Worm (Caenorhabditis elegans) whole organism, early embryonic: Measurements from ENCODE around the gene cnc-3.

Source experiments
- B0310.2 ChIP-seq: sonication (generic microtip); optimal IDR thresholded peaks from 2 replicates; lab custom pipeline; 2016; ENCODE audit warnings: mild to moderate bottlenecking, missing genetic modification characterization, missing compliant biosample characterization
- F13C5.2 ChIP-seq: sonication (generic microtip); optimal IDR thresholded peaks from 2 replicates; lab custom pipeline; 2017; ENCODE audit warnings: mild to moderate bottlenecking, missing genetic modification characterization, inconsistent platforms, missing compliant biosample characterization
- aly-1 ChIP-seq: sonication (generic microtip); optimal IDR thresholded peaks from 2 replicates; lab custom pipeline; 2016; ENCODE audit warnings: missing genetic modification characterization, missing compliant biosample characterization
- ama-1 ChIP-seq: fragments of 150-350 bp; optimal IDR thresholded peaks from 2 replicates; lab custom pipeline; 2014
- ceh-13 ChIP-seq: fragments of 200-800 bp; sonication (Bioruptor generic); optimal IDR thresholded peaks from 2 replicates; lab custom pipeline; 2018; ENCODE audit warnings: mild to moderate bottlenecking, missing genetic modification characterization, missing compliant biosample characterization
- ceh-36 ChIP-seq: sonication (generic microtip); optimal IDR thresholded peaks from 2 replicates; lab custom pipeline; 2016; ENCODE audit warnings: missing genetic modification characterization, inconsistent platforms, missing compliant biosample characterization
- ets-7 ChIP-seq: sonication (generic microtip); optimal IDR thresholded peaks from 2 replicates; lab custom pipeline; 2016; ENCODE audit warnings: missing genotype, missing genetic modification characterization, missing compliant biosample characterization
- flt-1 ChIP-seq: fragments of 200-800 bp; sonication (Bioruptor generic); IDR thresholded peaks from 2 replicates; pipeline ENCODE4 v1.3.6; 2022; ENCODE audit warnings: missing genetic modification characterization, missing compliant biosample characterization
- hmbx-1 ChIP-seq: sonication (generic microtip); optimal IDR thresholded peaks from 2 replicates; lab custom pipeline; 2016; ENCODE audit warnings: mild to moderate bottlenecking, missing genetic modification characterization, missing compliant biosample characterization
- hmg-4 ChIP-seq: fragments of 200-800 bp; sonication (Bioruptor generic); optimal IDR thresholded peaks from 2 replicates; lab custom pipeline; 2018; ENCODE audit warnings: mild to moderate bottlenecking, missing genetic modification characterization, missing compliant biosample characterization
- hnd-1 ChIP-seq: sonication (generic microtip); optimal IDR thresholded peaks from 2 replicates; lab custom pipeline; 2016; ENCODE audit warnings: missing genetic modification characterization, missing compliant biosample characterization
- pes-1 ChIP-seq: fragments of 200-800 bp; sonication (Bioruptor generic); IDR thresholded peaks from 2 replicates; pipeline ENCODE4 v1.3.6; 2022; ENCODE audit warnings: missing genetic modification reagents, missing genetic modification characterization, missing compliant biosample characterization
- scrt-1 ChIP-seq: fragments of 200-800 bp; sonication (Bioruptor generic); IDR thresholded peaks from 2 replicates; pipeline ENCODE4 v1.3.6; 2022; ENCODE audit warnings: missing genetic modification characterization, missing compliant biosample characterization
- sea-1 ChIP-seq: fragments of 200-800 bp; sonication (Bioruptor generic); conservative IDR thresholded peaks from 2 replicates; pipeline ENCODE4 v1.3.6; 2022; ENCODE audit warnings: missing genetic modification characterization, missing compliant biosample characterization
- tbx-11 ChIP-seq: fragments of 200-800 bp; sonication (Bioruptor generic); IDR thresholded peaks from 2 replicates; pipeline ENCODE4 v1.3.6; 2022; ENCODE audit warnings: missing genetic modification characterization, missing compliant biosample characterization
- tbx-37 ChIP-seq: fragments of 200-800 bp; sonication (Bioruptor generic); conservative IDR thresholded peaks from 2 replicates; pipeline ENCODE4 v1.3.6; 2022; ENCODE audit warnings: missing genetic modification reagents, missing genetic modification characterization, missing compliant biosample characterization
- tra-4 ChIP-seq: sonication (generic microtip); optimal IDR thresholded peaks from 2 replicates; lab custom pipeline; 2017; ENCODE audit warnings: missing genetic modification characterization, missing compliant biosample characterization

The cnc-3 gene

ce11 chrV:1425595-1425994 lies 22.2 kb upstream of the cnc-3 start, which contains the start of gene R12A1.3:
Gene R12A1.3 (minus strand): TSS chrV:1425794.
- no peak for TF ChIP-seq tra-4
- TF ChIP-seq aly-1 (tag; lab: Kevin White, UChicago): no peak
- TF ChIP-seq sea-1: no peak
- TF ChIP-seq ceh-36 (tag; lab: Kevin White, UChicago): no peak

ce11 chrV:1431702-1432187 lies 16.1 kb upstream of the cnc-3 start, which contains the start of gene ges-1:
Gene ges-1 (minus strand): TSS chrV:1432137.
- TF ChIP-seq F13C5.2 (tag; lab: Kevin White, UChicago) (no peak), tbx-11 (GFP tag; lab: Robert Waterston, UW) (no peak), hnd-1 (no peak)

ce11 chrV:1432500-1433418 lies 15.0 kb upstream of the cnc-3 start:
- TF ChIP-seq tbx-37 (GFP tag; lab: Robert Waterston, UW) (no peak), tra-4 (no peak), ceh-36 (tag; lab: Kevin White, UChicago) (no peak), scrt-1 (GFP tag; lab: Robert Waterston, UW) (no peak), tbx-11 (GFP tag; lab: Robert Waterston, UW) (no peak), hmg-4 (GFP tag; lab: Kevin White, UChicago) (no peak), flt-1 (no peak), B0310.2 (tag; lab: Kevin White, UChicago) (no peak), ama-1 (lab: Kevin White, UChicago) (no peak), aly-1 (tag; lab: Kevin White, UChicago) (no peak), ceh-13 (GFP tag; lab: Kevin White, UChicago) (no peak), F13C5.2 (tag; lab: Kevin White, UChicago) (no peak)

- no peak for TF ChIP-seq ama-1 (lab: Kevin White, UChicago)
- no peak for TF ChIP-seq tbx-37 (GFP tag; lab: Robert Waterston, UW)
- no peak for TF ChIP-seq pes-1 (GFP tag; lab: Robert Waterston, UW)
- TF ChIP-seq aly-1 (tag; lab: Kevin White, UChicago): no peak
- TF ChIP-seq ceh-13 (GFP tag; lab: Kevin White, UChicago): no peak
- TF ChIP-seq B0310.2 (tag; lab: Kevin White, UChicago): no peak
- TF ChIP-seq flt-1: no peak
- TF ChIP-seq ets-7: no peak
- TF ChIP-seq ceh-36 (tag; lab: Kevin White, UChicago): no peak
- no peak for TF ChIP-seq tbx-11 (GFP tag; lab: Robert Waterston, UW)
- TF ChIP-seq hnd-1: no peak
These were observed 14.4 kb upstream of the cnc-3 start for ce11 chrV:1433419-1433765.

- TF ChIP-seq tbx-11 (GFP tag; lab: Robert Waterston, UW) (no peak), tbx-37 (GFP tag; lab: Robert Waterston, UW) (no peak), sea-1 (no peak), B0310.2 (tag; lab: Kevin White, UChicago) (no peak), ceh-13 (GFP tag; lab: Kevin White, UChicago) (no peak), F13C5.2 (tag; lab: Kevin White, UChicago) (no peak), hnd-1 (no peak), aly-1 (tag; lab: Kevin White, UChicago) (no peak), hmbx-1 (tag; lab: Kevin White, UChicago) (no peak), tra-4 (no peak), hmg-4 (GFP tag; lab: Kevin White, UChicago) (no peak), ama-1 (lab: Kevin White, UChicago) (no peak), scrt-1 (GFP tag; lab: Robert Waterston, UW) (no peak), flt-1 (no peak)
These were observed 13.4 kb upstream of the cnc-3 start for ce11 chrV:1434398-1434797.

- no peak for TF ChIP-seq tbx-11 (GFP tag; lab: Robert Waterston, UW)
These were observed 12.7 kb upstream of the cnc-3 start for ce11 chrV:1435106-1435505.

ce11 chrV:1438205-1438604 lies 9.6 kb upstream of the cnc-3 start:
- no peak for TF ChIP-seq sea-1
- TF ChIP-seq hmg-4 (GFP tag; lab: Kevin White, UChicago): no peak
- no peak for TF ChIP-seq ceh-36 (tag; lab: Kevin White, UChicago)
- no peak for TF ChIP-seq aly-1 (tag; lab: Kevin White, UChicago)
- no peak for TF ChIP-seq ceh-13 (GFP tag; lab: Kevin White, UChicago)
- TF ChIP-seq ama-1 (lab: Kevin White, UChicago): no peak
- TF ChIP-seq tra-4: no peak

- TF ChIP-seq ceh-13 (GFP tag; lab: Kevin White, UChicago): no peak
- no peak for TF ChIP-seq hmbx-1 (tag; lab: Kevin White, UChicago)
- no peak for TF ChIP-seq tra-4
- TF ChIP-seq pes-1 (GFP tag; lab: Robert Waterston, UW): no peak
These were observed 9.0 kb upstream of the cnc-3 start, which contains the start of gene R09B5.11 for ce11 chrV:1438832-1439231. Gene R09B5.11 (plus strand): TSS chrV:1439205.
